Fruit fly (Drosophila melanogaster) S2 (cell line): ENCODE data around the gene Idgf3.

ENCODE experiments used
- CG8478 ChIP-seq: fragments of >200 bp; optimal IDR thresholded peaks from 2 replicates; lab custom pipeline; 2018
- CTCF ChIP-seq, 2 experiments: fragments of >200 bp; optimal IDR thresholded peaks; 2 replicates each; lab custom pipeline; 2018

DNA sequence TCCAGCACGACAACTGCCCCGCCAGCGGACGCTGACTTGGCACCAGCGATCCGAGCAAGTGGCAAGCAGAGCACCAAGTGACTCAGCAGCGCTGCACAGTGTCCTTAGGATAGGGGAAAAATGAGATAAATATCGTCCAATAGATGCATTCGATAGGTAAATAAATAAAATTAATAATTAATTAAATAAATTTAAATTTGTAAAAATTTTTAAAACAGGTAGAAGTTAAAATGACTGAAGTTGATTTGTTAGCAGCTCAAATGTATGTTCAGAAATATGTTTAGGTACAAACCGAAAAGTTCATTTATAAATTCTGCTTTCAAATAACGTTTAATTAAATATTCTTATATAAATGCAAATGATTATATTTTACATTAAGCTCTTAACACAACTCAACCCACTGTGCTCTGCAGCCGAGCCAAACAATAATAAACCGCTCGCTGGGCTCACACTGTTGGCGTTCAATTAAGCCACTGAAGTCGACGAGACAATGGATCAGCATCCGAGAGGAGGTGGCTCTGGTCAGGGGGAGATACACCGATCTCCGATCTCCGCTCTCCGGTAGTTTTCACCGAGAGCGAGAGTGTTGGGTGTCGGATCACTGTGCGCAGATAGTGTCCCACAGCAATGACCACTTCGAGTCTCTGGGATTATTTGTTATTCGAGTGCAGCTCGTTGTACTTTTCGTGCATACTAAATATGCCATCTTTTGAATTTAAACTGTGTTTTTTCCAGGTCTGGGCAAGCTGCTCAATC lies 2.1 kb upstream of the Idgf3 start, which contains the start of gene CG5888:
- TF ChIP-seq CTCF (optimal IDR thresholded peaks at IDR 0.05; lab: Kevin White, UChicago) (no peak), CG8478 (no peak)
